Worm (Caenorhabditis elegans) whole organism, L4 larva: Measurements from ENCODE around the gene fzy-1.

Experiments
- F10B5.3 ChIP-seq: sonication (generic microtip); optimal IDR thresholded peaks from 2 replicates; lab custom pipeline; 2016; ENCODE audit warnings: mild to moderate bottlenecking, missing genetic modification characterization, missing compliant biosample characterization
- F37D6.2 ChIP-seq: sonication (generic microtip); optimal IDR thresholded peaks from 2 replicates; lab custom pipeline; 2016; ENCODE audit warnings: mild to moderate bottlenecking, missing genetic modification characterization, missing compliant biosample characterization
- F44E2.7 ChIP-seq: fragments of 200-800 bp; sonication (Bioruptor generic); IDR thresholded peaks from 2 replicates; pipeline ENCODE4 v2.1.2; 2022; ENCODE audit warnings: missing genetic modification characterization, missing compliant biosample characterization
- Y105C5A.15 ChIP-seq: fragments of 200-800 bp; sonication (Bioruptor generic); IDR thresholded peaks from 2 replicates; pipeline ENCODE4 v1.3.6; 2022; ENCODE audit warnings: missing genetic modification characterization, missing compliant biosample characterization
- Y5F2A.4 ChIP-seq: fragments of 200-800 bp; sonication (Bioruptor generic); optimal IDR thresholded peaks from 2 replicates; lab custom pipeline; 2018; ENCODE audit warnings: mild to moderate bottlenecking, missing genetic modification characterization, missing compliant biosample characterization
- Y75B8A.6 ChIP-seq: fragments of 200-800 bp; sonication (Bioruptor generic); IDR thresholded peaks from 2 replicates; pipeline ENCODE4 v1.3.6; 2022; ENCODE audit warnings: missing genetic modification reagents, missing genetic modification characterization, missing compliant biosample characterization
- aha-1 ChIP-seq: fragments of 150-350 bp; peaks from one replicate; lab custom pipeline; 2014; ENCODE audit warnings: missing biosample characterization, missing genetic modification characterization
- arid-1 ChIP-seq: fragments of 200-800 bp; sonication (Bioruptor generic); conservative IDR thresholded peaks from 2 replicates; pipeline ENCODE4 v1.3.6; 2022; ENCODE audit warnings: missing genetic modification reagents, missing genetic modification characterization, missing compliant biosample characterization
- daf-16 ChIP-seq, 3 experiments: sonication (generic microtip); optimal IDR thresholded peaks; 2 replicates each; lab custom pipeline; 2016 to 2017; ENCODE audit warnings: missing genetic modification characterization in 3 of 3, missing genetic modification reagents in 3 of 3, mild to moderate bottlenecking in 2 of 3, missing compliant biosample characterization in 2 of 3, missing biosample characterization in 1 of 3, moderate library complexity in 1 of 3
- daf-8 ChIP-seq: fragments of 200-800 bp; sonication (Bioruptor generic); IDR thresholded peaks from 2 replicates; pipeline ENCODE4 v1.3.6; 2022; ENCODE audit warnings: missing genetic modification characterization, missing compliant biosample characterization
- dmd-6 ChIP-seq: fragments of 200-800 bp; sonication (Bioruptor generic); IDR thresholded peaks from 2 replicates; pipeline ENCODE4 v1.3.6; 2022; ENCODE audit warnings: missing genetic modification reagents, missing genetic modification characterization, missing compliant biosample characterization
- dmd-9 ChIP-seq: fragments of 200-800 bp; sonication (Bioruptor generic); IDR thresholded peaks from 2 replicates; pipeline ENCODE4 v1.3.6; 2022; ENCODE audit warnings: missing genetic modification reagents, missing genetic modification characterization, missing compliant biosample characterization
- dpl-1 ChIP-seq: fragments of 150-350 bp; optimal IDR thresholded peaks from 2 replicates; lab custom pipeline; 2014; ENCODE audit warnings: missing biosample characterization, missing genetic modification reagents, missing genetic modification characterization
- dve-1 ChIP-seq: sonication (generic microtip); optimal IDR thresholded peaks from 2 replicates; lab custom pipeline; 2017; ENCODE audit warnings: antibody characterized with exemption, mild to moderate bottlenecking, missing genetic modification characterization, missing compliant biosample characterization; ENCODE audit not compliant: insufficient read depth
- gei-8 ChIP-seq: fragments of 200-800 bp; sonication (Bioruptor generic); optimal IDR thresholded peaks from 2 replicates; lab custom pipeline; 2018; ENCODE audit warnings: mild to moderate bottlenecking, missing genetic modification characterization, missing compliant biosample characterization
- hif-1 ChIP-seq, 2 experiments: sonication (generic microtip); optimal IDR thresholded peaks; 2 replicates each; lab custom pipeline; 2016 to 2017; ENCODE audit warnings: missing compliant biosample characterization in 2 of 2, missing genetic modification characterization in 2 of 2, missing genetic modification reagents in 2 of 2, missing genotype in 2 of 2, mild to moderate bottlenecking in 1 of 2
- hlh-11 ChIP-seq: fragments of 200-800 bp; sonication (Bioruptor generic); optimal IDR thresholded peaks from 2 replicates; lab custom pipeline; 2018; ENCODE audit warnings: mild to moderate bottlenecking, missing genetic modification characterization, missing compliant biosample characterization
- hlh-30 ChIP-seq: sonication (generic microtip); optimal IDR thresholded peaks from 2 replicates; lab custom pipeline; 2017; ENCODE audit warnings: antibody characterized with exemption, mild to moderate bottlenecking, missing genetic modification characterization, missing compliant biosample characterization; ENCODE audit not compliant: insufficient read depth
- hmg-1.1 ChIP-seq: fragments of 200-800 bp; sonication (Bioruptor generic); IDR thresholded peaks from 2 replicates; pipeline ENCODE4 v1.3.6; 2022; ENCODE audit warnings: missing genetic modification reagents, missing genetic modification characterization, missing compliant biosample characterization
- lim-7 ChIP-seq: fragments of 200-800 bp; sonication (Bioruptor generic); IDR thresholded peaks from 2 replicates; pipeline ENCODE4 v1.3.6; 2022; ENCODE audit warnings: missing genetic modification characterization, missing compliant biosample characterization
- lin-1 ChIP-seq: fragments of 200-800 bp; sonication (Bioruptor generic); IDR thresholded peaks from 2 replicates; pipeline ENCODE4 v1.3.6; 2022; ENCODE audit warnings: missing genetic modification reagents, missing genetic modification characterization, missing compliant biosample characterization
- lin-15B ChIP-seq: fragments of 150-350 bp; sonication (generic microtip); optimal IDR thresholded peaks from 3 replicates; lab custom pipeline; 2014; ENCODE audit warnings: missing biosample characterization, missing genetic modification characterization
- lin-29 ChIP-seq: fragments of 200-800 bp; sonication (Bioruptor generic); IDR thresholded peaks from 2 replicates; pipeline ENCODE4 v1.3.6; 2022; ENCODE audit warnings: missing genetic modification reagents, missing genetic modification characterization, missing compliant biosample characterization
- lin-39 ChIP-seq: fragments of 150-350 bp; optimal IDR thresholded peaks from 2 replicates; lab custom pipeline; 2014; ENCODE audit warnings: missing biosample characterization, missing genetic modification reagents, missing genetic modification characterization
- mdt-29 ChIP-seq: fragments of 200-800 bp; sonication (Bioruptor generic); IDR thresholded peaks from 2 replicates; pipeline ENCODE4 v1.3.6; 2022; ENCODE audit warnings: missing genetic modification reagents, missing genetic modification characterization, missing compliant biosample characterization
- mep-1 ChIP-seq: fragments of 150-350 bp; sonication (generic microtip); optimal IDR thresholded peaks from 3 replicates; lab custom pipeline; 2014; ENCODE audit warnings: missing biosample characterization, missing genetic modification characterization
- mxl-3 ChIP-seq: fragments of 200-800 bp; sonication (Bioruptor generic); optimal IDR thresholded peaks from 2 replicates; lab custom pipeline; 2018; ENCODE audit warnings: mild to moderate bottlenecking, missing genetic modification characterization, missing compliant biosample characterization
- nhr-102 ChIP-seq: sonication (generic microtip); optimal IDR thresholded peaks from 2 replicates; lab custom pipeline; 2016; ENCODE audit warnings: mild to moderate bottlenecking, missing genetic modification characterization, moderate library complexity, missing compliant biosample characterization
- nhr-25 ChIP-seq: sonication (generic microtip); optimal IDR thresholded peaks from 2 replicates; lab custom pipeline; 2017; ENCODE audit warnings: missing genetic modification characterization, mild to moderate bottlenecking, missing compliant biosample characterization, antibody characterized with exemption, moderate library complexity, borderline replicate concordance; ENCODE audit not compliant: insufficient read depth
- nhr-28 ChIP-seq: fragments of 150-350 bp; optimal IDR thresholded peaks from 2 replicates; lab custom pipeline; 2014; ENCODE audit warnings: missing biosample characterization, missing genetic modification characterization
- nhr-48 ChIP-seq: sonication (generic microtip); optimal IDR thresholded peaks from 2 replicates; lab custom pipeline; 2016; ENCODE audit warnings: mild to moderate bottlenecking, missing genetic modification characterization, missing compliant biosample characterization
- nhr-76 ChIP-seq: fragments of 150-350 bp; optimal IDR thresholded peaks from 2 replicates; lab custom pipeline; 2014; ENCODE audit warnings: missing biosample characterization, missing genetic modification characterization
- nhr-77 ChIP-seq: fragments of 150-350 bp; optimal IDR thresholded peaks from 2 replicates; lab custom pipeline; 2014; ENCODE audit warnings: missing biosample characterization, missing genetic modification characterization
- pha-4 ChIP-seq, 2 experiments: fragments of 150-350 bp in 1 of 2; fragments of 200-800 bp in 1 of 2; sonication (Bioruptor generic) in 1 of 2; IDR thresholded peaks in 1 of 2; optimal IDR thresholded peaks in 1 of 2; 2 replicates each; pipeline versions ENCODE4 v1.3.6 to Lab custom; 2014 to 2022; ENCODE audit warnings: missing genetic modification characterization in 2 of 2, missing genetic modification reagents in 2 of 2, missing biosample characterization in 1 of 2, missing compliant biosample characterization in 1 of 2
- php-3 ChIP-seq: fragments of 200-800 bp; sonication (Bioruptor generic); IDR thresholded peaks from 2 replicates; pipeline ENCODE4 v1.3.6; 2022; ENCODE audit warnings: missing genetic modification reagents, missing genetic modification characterization, missing compliant biosample characterization
- sdz-12 ChIP-seq: fragments of 200-800 bp; sonication (Bioruptor generic); optimal IDR thresholded peaks from 2 replicates; lab custom pipeline; 2018; ENCODE audit warnings: mild to moderate bottlenecking, missing genetic modification characterization, missing compliant biosample characterization
- set-16 ChIP-seq: fragments of 200-800 bp; sonication (Bioruptor generic); IDR thresholded peaks from 2 replicates; pipeline ENCODE4 v1.3.6; 2022; ENCODE audit warnings: missing genetic modification reagents, missing genetic modification characterization, missing compliant biosample characterization
- spr-1 ChIP-seq: sonication (generic microtip); optimal IDR thresholded peaks from 2 replicates; lab custom pipeline; 2016; ENCODE audit warnings: mild to moderate bottlenecking, missing genetic modification characterization, missing compliant biosample characterization
- spr-3 ChIP-seq: fragments of 200-800 bp; sonication (Bioruptor generic); optimal IDR thresholded peaks from 2 replicates; lab custom pipeline; 2018; ENCODE audit warnings: mild to moderate bottlenecking, missing genetic modification characterization, missing compliant biosample characterization
- tag-97 ChIP-seq: fragments of 200-800 bp; sonication (Bioruptor generic); IDR thresholded peaks from 2 replicates; pipeline ENCODE4 v1.3.6; 2022; ENCODE audit warnings: missing genetic modification characterization, missing compliant biosample characterization
- unc-62 ChIP-seq, 3 experiments: fragments of 150-350 bp in 1 of 3; sonication (generic microtip); optimal IDR thresholded peaks in 2 of 3; peaks in 1 of 3; 1 replicate in 1 of 3; 2 replicates in 2 of 3; lab custom pipeline; 2014 to 2017; ENCODE audit warnings: missing biosample characterization in 3 of 3, missing genetic modification characterization in 3 of 3, missing genetic modification reagents in 3 of 3, missing genotype in 1 of 3
- zfp-3 ChIP-seq: fragments of 200-800 bp; sonication (Bioruptor generic); conservative IDR thresholded peaks from 2 replicates; pipeline ENCODE4 v1.3.6; 2022; ENCODE audit warnings: missing genetic modification reagents, missing genetic modification characterization, missing compliant biosample characterization

fzy-1 gene

DNA sequence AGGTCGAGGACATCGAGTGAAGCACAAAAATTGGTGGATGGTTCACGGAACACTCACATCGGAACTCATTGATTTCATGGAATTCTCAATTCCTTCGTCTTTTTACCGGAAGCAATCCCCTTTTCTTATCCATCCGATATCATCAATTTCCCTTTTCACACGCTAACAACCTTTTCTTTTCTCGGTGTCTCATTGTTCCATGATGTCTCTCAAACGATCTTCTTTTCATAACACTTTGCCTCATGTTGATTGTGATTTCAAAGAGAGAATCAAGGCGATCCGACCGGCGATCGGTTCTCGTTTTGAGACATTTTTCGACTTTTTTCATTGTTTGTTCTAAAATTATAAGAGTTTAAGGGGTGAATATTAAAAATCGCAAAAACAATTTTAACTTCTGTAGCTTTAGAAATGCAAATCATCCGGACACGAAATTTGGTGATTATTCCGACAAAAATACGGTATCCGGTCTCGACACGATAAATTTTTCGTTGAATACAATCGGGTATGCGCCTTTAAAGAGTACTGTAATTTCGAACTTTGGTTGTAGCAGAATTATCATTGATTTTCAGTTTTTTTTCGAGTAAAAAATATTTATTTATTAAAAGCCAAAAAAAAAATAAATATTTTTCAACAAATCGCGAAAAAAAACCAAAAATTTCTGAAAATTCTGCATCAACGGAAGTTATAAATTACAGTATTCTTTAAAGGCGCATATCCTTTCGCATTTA, 41.7 kb upstream of the fzy-1 start:
- TF ChIP-seq gei-8 (GFP tag; lab: Kevin White, UChicago): no peak
- TF ChIP-seq sdz-12 (GFP tag; lab: Kevin White, UChicago): no peak
- no peak for TF ChIP-seq nhr-48 (tag; lab: Kevin White, UChicago)
- peak; percentile 27 for TF ChIP-seq nhr-28 (tag; lab: Kevin White, UChicago)
- TF ChIP-seq nhr-25: no peak
- peak; percentile 25 for TF ChIP-seq mxl-3 (GFP tag; lab: Kevin White, UChicago)
- TF ChIP-seq, all 104 proteins: peak for 2

DNA sequence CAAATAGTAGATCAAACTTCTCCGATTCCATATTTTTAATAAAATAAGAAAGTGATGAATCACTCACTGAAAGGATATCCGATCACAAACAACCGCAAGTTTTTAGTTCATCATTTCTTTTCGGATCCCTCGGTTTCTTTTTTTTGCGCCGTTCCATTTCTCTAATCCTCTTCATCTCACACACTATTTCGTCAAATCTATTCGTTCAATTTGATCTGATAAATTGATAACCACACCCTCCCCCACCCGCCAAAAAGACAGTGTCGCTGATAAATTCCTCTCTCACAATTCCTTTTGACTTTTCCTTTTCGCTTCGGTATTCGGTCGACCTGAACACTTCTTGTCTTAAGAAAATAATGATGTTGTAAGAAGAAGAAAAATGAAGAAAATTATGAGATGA, 41.0 kb upstream of the fzy-1 start:
- TF ChIP-seq pha-4 (GFP tag; IDR thresholded peaks at IDR 0.05; lab: Robert Waterston, UW) (no peak), pha-4 (tag; optimal IDR thresholded peaks at IDR 0.05; lab: Kevin White, UChicago) (no peak), lin-15B (no peak), hlh-11 (tag; lab: Kevin White, UChicago) (peak; percentile 33), lin-39 (no peak), dmd-6 (no peak), nhr-102 (tag; lab: Kevin White, UChicago) (no peak), hif-1 (tag; optimal IDR thresholded peaks at IDR 0.05; lab: Kevin White, UChicago) (no peak), hmg-1.1 (GFP tag; lab: Robert Waterston, UW) (no peak), lin-1 (GFP tag; lab: Robert Waterston, UW) (no peak), spr-3 (no peak), Y105C5A.15 (GFP tag; lab: Robert Waterston, UW) (no peak), hlh-30 (tag; lab: Kevin White, UChicago) (no peak), nhr-28 (tag; lab: Kevin White, UChicago) (peak; percentile 55)

DNA sequence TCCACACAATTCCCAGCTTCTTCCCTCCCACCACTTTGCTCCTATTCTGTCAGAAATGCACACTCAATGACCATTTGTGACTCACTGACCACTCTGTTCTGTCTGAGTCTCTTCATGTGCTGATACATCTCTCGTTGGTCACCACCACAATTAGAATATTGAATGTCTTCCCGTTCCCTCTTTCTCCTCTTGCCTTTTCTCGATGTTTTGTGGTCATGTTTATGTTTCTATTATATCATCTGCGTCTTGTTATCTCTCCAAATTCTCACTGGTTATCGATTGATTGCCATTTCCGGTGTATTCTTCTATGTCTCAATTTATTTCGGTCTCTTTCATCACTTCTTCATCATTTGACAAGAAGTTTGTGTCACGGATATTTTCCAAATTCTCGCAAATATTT, 39.7 kb upstream of the fzy-1 start:
- TF ChIP-seq lin-15B: no peak
- TF ChIP-seq spr-1 (tag; lab: Kevin White, UChicago): no peak
- no peak for TF ChIP-seq F37D6.2
- TF ChIP-seq Y75B8A.6 (GFP tag; lab: Robert Waterston, UW): no peak
- TF ChIP-seq Y5F2A.4 (GFP tag; lab: Kevin White, UChicago): no peak
- TF ChIP-seq php-3: no peak
- no peak for TF ChIP-seq zfp-3 (GFP tag; lab: Robert Waterston, UW)
- no peak for TF ChIP-seq nhr-76 (tag; lab: Kevin White, UChicago)
- peak; percentile 38 for TF ChIP-seq dve-1 (tag; lab: Kevin White, UChicago)
- TF ChIP-seq daf-16 (GFP tag; optimal IDR thresholded peaks at IDR 0.05; lab: Kevin White, UChicago): no peak
- peak; percentile 58 for TF ChIP-seq daf-16 (tag; optimal IDR thresholded peaks at IDR 0.05; lab: Kevin White, UChicago)
- no peak for TF ChIP-seq nhr-77 (tag; lab: Kevin White, UChicago)
- no peak for TF ChIP-seq F44E2.7 (GFP tag; lab: Robert Waterston, UW)
- TF ChIP-seq set-16: no peak
- TF ChIP-seq tag-97 (GFP tag; lab: Robert Waterston, UW): no peak
- TF ChIP-seq mdt-29: no peak
- TF ChIP-seq hmg-1.1 (GFP tag; lab: Robert Waterston, UW): peak; percentile 30; the same call in 1 of the 2 replicates
- peak; percentile 29 for TF ChIP-seq mep-1
- no peak for TF ChIP-seq daf-8 (GFP tag; lab: Robert Waterston, UW)
- peak; percentile 33 for TF ChIP-seq nhr-28 (tag; lab: Kevin White, UChicago)
- no peak for TF ChIP-seq lim-7
- TF ChIP-seq dpl-1 (GFP tag; lab: Kevin White, UChicago): no peak
- TF ChIP-seq F10B5.3: no peak
- no peak for TF ChIP-seq dmd-9 (GFP tag; lab: Robert Waterston, UW)
- TF ChIP-seq pha-4 (GFP tag; IDR thresholded peaks at IDR 0.05; lab: Robert Waterston, UW): no peak
- peak; percentile 20 for TF ChIP-seq pha-4 (tag; optimal IDR thresholded peaks at IDR 0.05; lab: Kevin White, UChicago)
- TF ChIP-seq nhr-25: no peak
- peak; percentile 14 for TF ChIP-seq hlh-30 (tag; lab: Kevin White, UChicago)
- TF ChIP-seq unc-62 (GFP tag; optimal IDR thresholded peaks at IDR 0.05 in 1 of 2; lab: Kevin White, UChicago): peak in 1 of 2 experiments; percentile 75
- TF ChIP-seq unc-62 (tag; optimal IDR thresholded peaks at IDR 0.05; lab: Kevin White, UChicago): no peak
- peak; percentile 6 for TF ChIP-seq aha-1 (tag; lab: Kevin White, UChicago)
- no peak for TF ChIP-seq lin-29
- TF ChIP-seq dmd-6: no peak
- TF ChIP-seq arid-1: no peak
- TF ChIP-seq nhr-48 (tag; lab: Kevin White, UChicago): no peak
